Fruit fly (Drosophila melanogaster) whole organism: ENCODE data around the gene CG18088.

Source experiments
- CG8478 ChIP-seq: fragments of >200 bp; optimal IDR thresholded peaks from 2 replicates; lab custom pipeline; 2018; ENCODE audit warnings: inconsistent platforms
- Dll ChIP-seq: fragments of >200 bp; optimal IDR thresholded peaks from 2 replicates; lab custom pipeline; 2017
- EcR ChIP-seq, 2 experiments: fragments of >200 bp; optimal IDR thresholded peaks; 2 replicates each; lab custom pipeline; 2017; ENCODE audit warnings: missing biosample characterization in 2 of 2, missing genetic modification characterization in 2 of 2, missing genetic modification reagents in 2 of 2
- pan ChIP-seq: fragments of >200 bp; optimal IDR thresholded peaks from 2 replicates; lab custom pipeline; 2017
- psq ChIP-seq: fragments of >200 bp; optimal IDR thresholded peaks from 2 replicates; lab custom pipeline; 2017
- usp ChIP-seq: fragments of >200 bp; optimal IDR thresholded peaks from 2 replicates; lab custom pipeline; 2017; ENCODE audit warnings: missing biosample characterization, missing genetic modification characterization, mixed read lengths

dm6 chr2L:8974506-8974905, 7.2 kb downstream of the CG18088 start:
- TF ChIP-seq usp (GFP tag; lab: Kevin White, UChicago) (no peak), pan (lab: Kevin White, UChicago) (no peak), CG8478 (lab: Kevin White, UChicago) (no peak), Dll (no peak), psq (no peak), EcR (GFP tag; optimal IDR thresholded peaks at IDR 0.05; lab: Kevin White, UChicago) (no peak)
